Fruit fly (Drosophila melanogaster) whole organism, pupa: ENCODE results near the gene CG14662.

Source experiments
- CG10348 ChIP-seq: fragments of 200-800 bp; sonication (Bioruptor generic); IDR thresholded peaks from 2 replicates; pipeline ENCODE4 v1.3.6; 2022; ENCODE audit warnings: missing biosample characterization, missing genetic modification characterization
- CG12605 ChIP-seq: fragments of 200-800 bp; sonication (Bioruptor generic); IDR thresholded peaks from 2 replicates; pipeline ENCODE4 v1.3.6; 2022; ENCODE audit warnings: missing biosample characterization, missing genetic modification characterization
- CG13204 ChIP-seq: fragments of 200-800 bp; sonication (Bioruptor generic); optimal IDR thresholded peaks from 2 replicates; lab custom pipeline; 2018; ENCODE audit warnings: missing biosample characterization, mild to moderate bottlenecking, missing genetic modification characterization, moderate library complexity
- CG15710 ChIP-seq: fragments of 200-800 bp; sonication (Bioruptor generic); optimal IDR thresholded peaks from 2 replicates; lab custom pipeline; 2018; ENCODE audit warnings: missing biosample characterization, mild to moderate bottlenecking, missing genetic modification characterization, moderate library complexity
- CG17806 ChIP-seq: fragments of 200-800 bp; sonication (Bioruptor generic); optimal IDR thresholded peaks from 2 replicates; lab custom pipeline; 2018; ENCODE audit warnings: missing biosample characterization, mild to moderate bottlenecking, missing genetic modification characterization, moderate library complexity
- CG32121 ChIP-seq: fragments of 200-800 bp; sonication (Bioruptor generic); IDR thresholded peaks from 2 replicates; pipeline ENCODE4 v1.3.6; 2022; ENCODE audit warnings: missing biosample characterization, missing genetic modification characterization
- CG34367 ChIP-seq: fragments of 200-800 bp; sonication (Bioruptor generic); optimal IDR thresholded peaks from 2 replicates; lab custom pipeline; 2018; ENCODE audit warnings: missing biosample characterization, mild to moderate bottlenecking, missing genetic modification characterization
- CG4496 ChIP-seq: fragments of 200-800 bp; sonication (Bioruptor generic); IDR thresholded peaks from 3 replicates; pipeline ENCODE4 v1.3.6; 2022; ENCODE audit warnings: missing biosample characterization, missing genetic modification characterization
- CG8159 ChIP-seq: fragments of 200-800 bp; sonication (Bioruptor generic); optimal IDR thresholded peaks from 3 replicates; lab custom pipeline; 2018; ENCODE audit warnings: missing biosample characterization, mild to moderate bottlenecking, missing genetic modification characterization, moderate library complexity
- CG8301 ChIP-seq: fragments of 200-800 bp; sonication (Bioruptor generic); optimal IDR thresholded peaks from 2 replicates; lab custom pipeline; 2018; ENCODE audit warnings: missing biosample characterization, mild to moderate bottlenecking, missing genetic modification characterization
- CG9948 ChIP-seq: fragments of 200-800 bp; sonication (Bioruptor generic); optimal IDR thresholded peaks from 2 replicates; lab custom pipeline; 2018; ENCODE audit warnings: missing biosample characterization, mild to moderate bottlenecking, missing genetic modification characterization, moderate library complexity
- D1 ChIP-seq: fragments of 200-800 bp; sonication (Bioruptor generic); optimal IDR thresholded peaks from 2 replicates; lab custom pipeline; 2018; ENCODE audit warnings: missing biosample characterization, mild to moderate bottlenecking, missing genetic modification characterization, moderate library complexity
- EcR ChIP-seq: fragments of 200-800 bp; sonication (Bioruptor generic); optimal IDR thresholded peaks from 3 replicates; lab custom pipeline; 2019; ENCODE audit warnings: missing biosample characterization, missing genetic modification characterization, mild to moderate bottlenecking, moderate library complexity, missing genetic modification reagents
- Ets98B ChIP-seq: fragments of 200-800 bp; sonication (Bioruptor generic); IDR thresholded peaks from 2 replicates; pipeline ENCODE4 v1.3.6; 2022; ENCODE audit warnings: missing biosample characterization, missing genetic modification characterization
- Pif1A ChIP-seq: fragments of 200-800 bp; sonication (Bioruptor generic); optimal IDR thresholded peaks from 3 replicates; lab custom pipeline; 2016; ENCODE audit warnings: missing biosample characterization, missing genetic modification characterization
- Pif1B ChIP-seq: fragments of 200-800 bp; sonication (Bioruptor generic); optimal IDR thresholded peaks from 3 replicates; lab custom pipeline; 2016; ENCODE audit warnings: missing biosample characterization, missing genetic modification characterization
- Snoo ChIP-seq: fragments of 200-800 bp; sonication (Bioruptor generic); optimal IDR thresholded peaks from 3 replicates; lab custom pipeline; 2017; ENCODE audit warnings: missing biosample characterization, mild to moderate bottlenecking, missing genetic modification characterization, inconsistent platforms
- fd96Ca ChIP-seq: fragments of 200-800 bp; sonication (Bioruptor generic); IDR thresholded peaks from 3 replicates; pipeline ENCODE4 v1.3.6; 2022; ENCODE audit warnings: missing biosample characterization, missing genetic modification characterization

Gene CG14662

DNA sequence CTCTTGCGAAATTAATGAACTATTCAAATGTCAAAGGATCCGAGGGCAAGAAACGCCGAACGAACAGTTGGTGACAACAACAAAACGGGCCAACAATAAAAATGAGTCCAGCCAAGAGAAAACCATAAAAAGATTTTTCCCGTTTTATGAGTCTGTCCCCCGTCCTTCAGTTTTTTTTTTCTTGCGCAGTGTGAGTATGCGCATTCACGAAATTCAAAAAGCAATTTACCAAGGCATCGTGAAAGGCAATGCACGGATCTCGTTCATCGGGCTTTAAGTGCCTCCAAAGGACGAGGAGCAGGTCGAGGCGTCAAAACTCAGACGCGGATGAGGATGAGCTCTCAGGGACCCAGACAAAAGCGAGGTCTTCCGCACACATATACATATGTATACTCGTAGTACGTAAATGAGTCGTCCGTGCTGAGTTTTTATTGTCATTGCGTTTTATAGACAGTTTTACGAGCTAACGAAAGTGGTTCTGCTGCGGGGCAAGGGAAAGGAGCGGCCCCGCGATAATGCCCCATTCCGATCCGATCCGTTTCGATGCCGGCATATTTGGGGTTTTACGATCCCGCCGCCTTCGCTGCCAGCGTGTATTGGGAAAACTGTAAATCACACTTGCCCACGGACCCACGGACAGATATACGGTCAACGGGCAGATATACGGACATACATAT is 44.2 kb upstream of the CG14662 start:
- TF ChIP-seq CG15710 (tag; lab: Kevin White, UChicago) = no peak
- peak; percentile 51 for TF ChIP-seq EcR (GFP tag; lab: Kevin White, UChicago)
- TF ChIP-seq Snoo (tag; lab: Kevin White, UChicago) = peak; percentile 42
- TF ChIP-seq CG12605 (GFP tag; lab: Robert Waterston, UW) = no peak
- no peak for TF ChIP-seq Pif1B
- TF ChIP-seq, all 21 proteins: peak for 2

DNA sequence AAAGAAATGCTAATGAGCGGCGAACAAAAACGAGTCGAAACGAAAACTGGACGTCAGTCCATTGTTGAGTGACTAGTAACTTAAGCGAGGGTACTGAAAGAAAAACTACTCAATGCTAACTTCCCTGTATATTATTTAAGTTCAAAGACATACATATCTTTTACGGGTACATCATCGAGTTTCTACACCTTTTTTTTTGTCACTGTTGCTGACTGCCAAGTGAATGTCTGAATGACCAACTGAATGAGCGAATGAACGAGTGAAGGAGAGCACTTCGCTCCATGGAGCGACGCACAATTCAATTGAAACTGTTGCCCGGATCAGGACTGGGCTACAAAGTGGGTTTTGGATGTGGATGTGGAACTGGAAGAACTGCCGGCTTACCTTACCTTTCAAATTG is 43.5 kb upstream of the CG14662 start:
- TF ChIP-seq CG17806 (tag; lab: Kevin White, UChicago) (peak; percentile 15), CG8159 (tag; lab: Kevin White, UChicago) (no peak)

DNA sequence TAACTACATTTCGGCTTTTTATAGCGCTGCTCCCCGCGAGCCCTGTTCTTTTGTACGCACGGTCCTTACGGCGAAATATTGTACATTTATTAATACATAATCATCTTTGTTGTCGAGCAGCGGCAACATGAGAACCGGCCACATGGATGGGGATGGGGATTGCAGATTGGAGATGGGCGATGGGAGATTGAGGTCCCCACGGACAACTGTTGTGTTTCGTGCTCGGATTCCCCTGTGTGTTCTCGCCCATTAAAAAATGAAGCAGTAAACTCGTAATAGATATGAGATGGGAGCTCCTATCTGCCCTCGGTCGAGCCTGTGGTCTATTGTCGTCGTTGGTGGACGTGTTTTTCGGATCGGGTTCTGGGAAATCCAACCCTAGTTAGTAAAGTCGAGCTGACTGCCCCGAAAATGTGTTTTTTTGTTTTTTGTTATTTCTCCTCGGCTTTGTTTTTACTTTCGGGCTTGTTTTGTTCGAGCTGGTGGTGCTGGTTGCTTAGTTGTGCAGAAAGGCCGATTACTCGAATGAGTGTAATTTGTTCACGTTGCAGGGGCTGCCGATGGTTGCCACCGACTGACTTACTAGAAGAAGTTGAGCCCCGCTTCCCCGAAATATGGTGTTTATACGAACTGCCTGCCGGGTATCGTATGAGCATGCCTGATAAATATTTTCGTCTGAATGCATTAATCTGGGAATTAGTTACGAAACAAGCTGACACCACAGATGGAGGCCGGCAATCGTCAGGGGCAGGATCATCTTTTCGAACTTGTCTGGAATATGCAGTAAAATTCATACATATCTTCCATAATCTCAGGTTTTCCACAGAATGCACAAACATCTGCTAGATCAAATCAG is 41.6 kb upstream of the CG14662 start:
- TF ChIP-seq Pif1A (no peak), CG13204 (GFP tag; lab: Kevin White, UChicago) (no peak)

DNA sequence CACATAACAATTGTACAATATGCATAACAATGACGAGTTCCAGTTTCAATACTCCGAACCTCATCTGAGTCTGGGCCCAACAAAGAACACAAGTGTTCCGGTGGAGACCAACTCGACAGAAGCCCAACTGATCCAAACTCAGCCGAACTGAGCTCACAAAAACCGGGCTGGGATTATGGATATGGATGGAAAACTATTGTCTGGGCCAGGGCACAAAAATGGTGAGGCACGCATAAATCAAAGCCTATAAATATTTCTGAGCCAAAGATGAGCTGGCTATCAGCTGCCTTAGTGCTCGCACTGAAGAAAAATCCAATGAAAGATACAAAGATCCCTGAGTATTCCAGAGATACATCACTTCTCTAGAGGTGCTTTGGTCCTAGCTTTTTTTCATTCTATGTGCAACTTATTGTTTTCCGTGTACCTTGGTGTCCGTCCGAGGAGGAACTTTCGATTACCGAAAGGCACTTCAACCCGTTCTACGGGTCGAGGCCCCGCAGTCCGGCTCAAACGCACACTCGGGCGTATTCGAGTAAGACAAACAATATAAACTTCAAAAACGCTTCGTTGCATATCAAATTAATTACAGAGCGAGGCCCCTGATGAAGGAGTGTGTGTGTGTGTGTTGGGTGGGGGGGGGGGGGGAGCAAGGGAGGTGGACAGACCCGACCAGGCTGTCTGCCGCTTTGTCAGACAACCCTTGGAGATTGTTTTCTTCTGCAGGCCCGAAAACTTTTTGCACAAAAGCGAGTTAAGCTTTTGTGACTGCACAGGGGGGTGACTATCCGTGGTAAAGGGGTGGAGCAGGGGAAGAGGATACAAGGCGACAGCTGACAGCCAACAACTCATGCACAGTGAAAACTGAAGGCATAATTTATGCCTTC is 39.7 kb upstream of the CG14662 start:
- TF ChIP-seq CG4496 (GFP tag; lab: Robert Waterston, UW) = no peak
- peak; percentile 28 for TF ChIP-seq CG17806 (tag; lab: Kevin White, UChicago)

DNA sequence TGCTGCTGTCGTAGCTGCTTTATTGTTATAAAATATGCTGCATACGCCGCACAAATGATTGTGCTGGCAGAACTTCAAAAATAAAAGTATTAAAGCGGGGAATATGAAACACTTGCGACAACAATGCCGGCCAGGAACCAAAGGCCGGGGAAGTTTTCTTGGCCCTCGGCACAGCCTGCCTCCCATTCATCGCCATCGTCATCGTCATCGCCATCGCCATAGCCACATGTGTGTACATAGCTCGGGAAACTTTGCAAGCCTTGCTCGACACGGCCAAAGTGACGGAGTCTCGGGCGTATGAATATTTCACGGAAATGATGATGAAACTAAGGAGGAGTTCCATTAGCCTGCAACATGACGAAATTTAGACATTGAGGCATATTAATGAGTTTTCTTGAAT is 38.4 kb upstream of the CG14662 start:
- peak; percentile 37; the same call in 1 of the 3 replicates for TF ChIP-seq CG4496 (GFP tag; lab: Robert Waterston, UW)
- TF ChIP-seq CG13204 (GFP tag; lab: Kevin White, UChicago) = no peak

DNA sequence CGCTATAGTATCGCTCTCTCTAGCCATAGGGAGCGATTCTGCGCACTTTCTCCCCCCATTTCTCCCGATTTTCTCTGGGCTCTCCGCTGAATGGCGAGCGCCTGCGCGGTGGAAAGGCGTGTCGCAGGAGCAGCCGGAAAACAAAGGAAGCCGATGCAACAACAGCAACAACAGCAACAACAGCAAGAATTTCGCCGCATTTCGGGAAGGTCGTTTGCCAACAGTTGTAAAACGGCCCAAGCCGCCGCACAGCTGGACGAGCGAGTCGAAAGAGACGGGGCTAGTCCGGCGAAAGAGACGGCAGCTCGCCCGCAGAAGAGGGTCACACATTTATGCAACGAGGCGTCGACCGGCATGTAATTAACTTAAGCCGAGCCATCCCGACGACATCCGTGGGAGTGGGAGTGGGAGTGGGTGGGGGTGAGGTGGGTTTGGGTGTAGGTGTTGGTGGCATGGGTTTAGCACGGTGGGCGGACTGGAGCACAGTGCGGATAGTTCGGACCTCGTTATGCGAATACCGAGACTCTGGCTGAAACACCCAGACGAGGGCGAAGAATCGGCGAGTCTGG is 37.5 kb upstream of the CG14662 start:
- TF ChIP-seq Ets98B (GFP tag; lab: Robert Waterston, UW) (no peak), CG13204 (GFP tag; lab: Kevin White, UChicago) (peak; percentile 46), D1 (no peak), CG12605 (GFP tag; lab: Robert Waterston, UW) (no peak), EcR (GFP tag; lab: Kevin White, UChicago) (peak; percentile 49)

DNA sequence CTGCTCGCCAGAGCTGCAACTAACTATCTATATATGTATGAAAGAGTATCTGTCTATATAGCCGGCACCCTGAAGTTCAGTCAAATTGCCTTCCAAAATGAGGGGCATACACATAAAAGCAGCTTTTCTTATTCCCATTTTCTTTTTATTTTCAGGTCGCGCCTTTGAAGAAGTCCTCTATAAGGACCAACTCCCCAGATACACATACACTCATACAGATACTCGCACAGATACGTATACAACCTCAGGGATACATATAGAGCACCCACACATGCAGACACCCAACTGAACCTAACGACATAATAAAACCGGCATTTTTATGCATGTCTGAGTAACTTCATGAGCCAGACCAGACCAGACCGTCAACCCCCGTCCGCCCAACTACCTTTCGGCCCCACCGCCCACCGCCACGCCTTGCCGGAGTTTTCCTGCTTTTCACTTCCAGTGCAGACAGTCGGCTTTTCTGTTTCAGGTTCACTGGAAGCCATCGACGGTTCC is 36.9 kb upstream of the CG14662 start:
- TF ChIP-seq fd96Ca (GFP tag; lab: Robert Waterston, UW) (no peak), EcR (GFP tag; lab: Kevin White, UChicago) (no peak), CG8159 (tag; lab: Kevin White, UChicago) (no peak), CG10348 (GFP tag; lab: Robert Waterston, UW) (no peak), Pif1A (no peak), CG32121 (no peak), CG34367 (no peak), CG13204 (GFP tag; lab: Kevin White, UChicago) (no peak), Snoo (tag; lab: Kevin White, UChicago) (no peak), CG12605 (GFP tag; lab: Robert Waterston, UW) (no peak), D1 (no peak), CG17806 (tag; lab: Kevin White, UChicago) (no peak)

DNA sequence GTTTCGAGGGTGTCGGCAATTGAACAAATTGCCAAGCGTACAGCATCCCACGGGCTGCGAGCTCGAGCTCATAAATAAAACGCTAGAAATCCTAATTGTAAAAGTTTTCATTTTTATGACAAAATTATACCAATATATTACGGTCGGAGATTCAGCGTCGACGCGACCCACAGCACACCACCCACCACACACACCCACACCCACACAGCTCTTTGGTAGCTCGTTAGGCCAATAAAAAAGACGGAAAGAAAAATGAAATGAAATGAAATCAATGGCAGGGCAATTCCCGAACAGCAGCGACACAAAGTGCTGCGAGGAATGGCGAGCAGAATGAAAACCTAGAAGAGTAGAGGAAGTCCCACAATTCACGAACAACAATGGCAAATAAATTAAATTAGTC is 36.3 kb upstream of the CG14662 start:
- no peak for TF ChIP-seq Ets98B (GFP tag; lab: Robert Waterston, UW)
- no peak for TF ChIP-seq CG9948
- no peak for TF ChIP-seq CG32121
- TF ChIP-seq CG12605 (GFP tag; lab: Robert Waterston, UW) = no peak
- TF ChIP-seq fd96Ca (GFP tag; lab: Robert Waterston, UW) = no peak
- TF ChIP-seq CG8301 (tag; lab: Kevin White, UChicago) = no peak
- no peak for TF ChIP-seq CG10348 (GFP tag; lab: Robert Waterston, UW)
- no peak for TF ChIP-seq CG8159 (tag; lab: Kevin White, UChicago)
- no peak for TF ChIP-seq CG4496 (GFP tag; lab: Robert Waterston, UW)
- TF ChIP-seq, all 21 proteins: peak for 0
